Fruit fly (Drosophila melanogaster): ENCODE measurements around the gene Arc42.

The Arc42 gene

DNA sequence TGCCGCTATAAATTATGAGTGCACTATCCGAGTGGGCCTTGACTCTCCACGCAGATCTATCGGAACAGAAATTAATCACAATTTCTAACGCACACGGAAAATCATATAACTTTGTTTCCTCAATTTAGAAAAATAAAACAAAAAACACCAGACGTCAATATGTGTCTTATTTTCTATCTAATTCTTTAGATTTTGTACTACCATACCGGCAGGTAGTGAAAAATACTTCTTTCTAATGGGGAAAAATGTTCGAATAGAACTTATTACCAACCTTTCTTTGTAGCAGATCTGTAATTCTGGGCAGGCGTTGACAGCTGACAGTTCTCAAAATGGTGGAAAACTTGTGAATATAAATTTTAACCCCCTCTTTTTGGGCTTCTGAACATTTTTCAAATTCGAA lies 37.0 kb upstream of the Arc42 start, which contains the start of gene CG31459:
CG31459 (plus strand) TSS at position 301 of the 400 bp plus-strand sequence.
- TF ChIP-seq Sox15 (GFP tag; optimal IDR thresholded peaks at IDR 0.05) (no peak), CG3032 (tag; optimal IDR thresholded peaks at IDR 0.05) (no peak), Eip93F (GFP tag; optimal IDR thresholded peaks at IDR 0.05) (no peak), esn (GFP tag; optimal IDR thresholded peaks at IDR 0.05) (no peak), CG9139 (GFP tag; optimal IDR thresholded peaks at IDR 0.05) (no peak), fd59A (GFP tag; optimal IDR thresholded peaks at IDR 0.05) (no peak), CG6854 (GFP tag; optimal IDR thresholded peaks at IDR 0.05) (no peak), CG8119 (GFP tag; IDR thresholded peaks at IDR 0.05) (no peak), CG6792 (GFP tag; optimal IDR thresholded peaks at IDR 0.05) (no peak), CG11902 (GFP tag; optimal IDR thresholded peaks at IDR 0.05) (no peak), CG10669 (GFP tag; optimal IDR thresholded peaks at IDR 0.05) (no peak), CG6163 (GFP tag; IDR thresholded peaks at IDR 0.05) (no peak), CG11762 (GFP tag; optimal IDR thresholded peaks at IDR 0.05; ENCODE audit: insufficient read depth) (no peak), ss (GFP tag; optimal IDR thresholded peaks at IDR 0.05) (no peak), CG16779 (tag; optimal IDR thresholded peaks at IDR 0.05) (no peak), CG11294 (GFP tag; IDR thresholded peaks at IDR 0.05) (no peak), vri (GFP tag; optimal IDR thresholded peaks at IDR 0.05) (no peak), lz (GFP tag; optimal IDR thresholded peaks at IDR 0.05) (no peak), CG10631 (GFP tag; optimal IDR thresholded peaks at IDR 0.05) (no peak), achi (GFP tag; optimal IDR thresholded peaks at IDR 0.05) (no peak)

- TF ChIP-seq Eip78C (GFP tag) (peak; percentile 23), CG16779 (tag; optimal IDR thresholded peaks at IDR 0.05) (no peak)
Measured at dm6 chr3R:19843888-19844287, 33.6 kb upstream of the Arc42 start.

dm6 chr3R:19846870-19847590 lies 30.5 kb upstream of the Arc42 start, which contains the start of gene MICU3:
MICU3 (plus strand) TSS chr3R:19847311.
- peak; percentile 69 for TF ChIP-seq CG31627 (GFP tag; optimal IDR thresholded peaks at IDR 0.05)
- peak; percentile 50 for TF ChIP-seq topi (GFP tag; optimal IDR thresholded peaks at IDR 0.05)
- no peak for TF ChIP-seq dsx (GFP tag; optimal IDR thresholded peaks at IDR 0.05; ENCODE audit: poor library complexity, severe bottlenecking)
- TF ChIP-seq Hr4 (GFP tag; optimal IDR thresholded peaks at IDR 0.05) = no peak
- TF ChIP-seq CG6854 (GFP tag; optimal IDR thresholded peaks at IDR 0.05) = no peak
- TF ChIP-seq CG9139 (GFP tag; optimal IDR thresholded peaks at IDR 0.05) = no peak
- TF ChIP-seq Sox102F (GFP tag; optimal IDR thresholded peaks at IDR 0.05) = no peak
- TF ChIP-seq Gug (GFP tag; IDR thresholded peaks at IDR 0.05) = peak; percentile 42
- no peak for TF ChIP-seq Ets96B (tag; optimal IDR thresholded peaks at IDR 0.05)
- no peak for TF ChIP-seq net (GFP tag; optimal IDR thresholded peaks at IDR 0.05)
- no peak for TF ChIP-seq CG6808 (GFP tag; optimal IDR thresholded peaks at IDR 0.05)
- peak; percentile 62 for TF ChIP-seq acj6 (GFP tag; optimal IDR thresholded peaks at IDR 0.05)
- peak; percentile 22 for TF ChIP-seq CG8632 (GFP tag; optimal IDR thresholded peaks at IDR 0.05)
- TF ChIP-seq salr (GFP tag; optimal IDR thresholded peaks at IDR 0.05) = peak in 1 of 2 experiments; percentile 10
- no peak for TF ChIP-seq ss (GFP tag; optimal IDR thresholded peaks at IDR 0.05)
- no peak for TF ChIP-seq CG3032 (tag; optimal IDR thresholded peaks at IDR 0.05)
- TF ChIP-seq Hr38 (GFP tag; optimal IDR thresholded peaks at IDR 0.05) = no peak
- TF ChIP-seq CG6163 (GFP tag; IDR thresholded peaks at IDR 0.05) = peak; percentile 64; the same call in 1 of the 3 replicates
- no peak for TF ChIP-seq spab (GFP tag; optimal IDR thresholded peaks at IDR 0.05)
- TF ChIP-seq CG15336 (GFP tag; IDR thresholded peaks at IDR 0.05) = peak; percentile 50
- TF ChIP-seq achi (GFP tag; optimal IDR thresholded peaks at IDR 0.05) = no peak
- no peak for TF ChIP-seq OdsH (GFP tag; optimal IDR thresholded peaks at IDR 0.05)
- no peak for TF ChIP-seq fd85E (GFP tag; optimal IDR thresholded peaks at IDR 0.05)
- peak; percentile 6 for TF ChIP-seq CG8319 (GFP tag; optimal IDR thresholded peaks at IDR 0.05)
- TF ChIP-seq lz (GFP tag; optimal IDR thresholded peaks at IDR 0.05) = peak; percentile 59
- TF ChIP-seq Sox14 (GFP tag; optimal IDR thresholded peaks at IDR 0.05) = no peak
- TF ChIP-seq Eip93F (GFP tag; optimal IDR thresholded peaks at IDR 0.05) = no peak
- TF ChIP-seq fkh (GFP tag; optimal IDR thresholded peaks at IDR 0.05) = no peak
- peak; percentile 30 for TF ChIP-seq Ets21C (GFP tag; optimal IDR thresholded peaks at IDR 0.05)
- TF ChIP-seq Lpt (GFP tag; optimal IDR thresholded peaks at IDR 0.05) = no peak
- no peak for TF ChIP-seq CG34406 (GFP tag; optimal IDR thresholded peaks at IDR 0.05)
- no peak for TF ChIP-seq CG7368 (GFP tag; optimal IDR thresholded peaks at IDR 0.05)
- TF ChIP-seq CG3919 (GFP tag; optimal IDR thresholded peaks at IDR 0.05) = no peak
- peak; percentile 26 for TF ChIP-seq dac (GFP tag; optimal IDR thresholded peaks at IDR 0.05)
